Worm (Caenorhabditis elegans) whole organism, early embryonic: Measurements from ENCODE around the gene act-1.

Source experiments
- aly-1 ChIP-seq: sonication (generic microtip); optimal IDR thresholded peaks from 2 replicates; lab custom pipeline; 2016; ENCODE audit warnings: missing genetic modification characterization, missing compliant biosample characterization
- ama-1 ChIP-seq: fragments of 150-350 bp; optimal IDR thresholded peaks from 2 replicates; lab custom pipeline; 2014

- TF ChIP-seq aly-1 (peak; percentile 28), ama-1 (lab: Kevin White, UChicago) (no peak)
Measured at ce11 chrV:11075209-11076027, 5.4 kb upstream of the act-1 start.
